Worm (Caenorhabditis elegans): ENCODE data around the gene T22F7.1.

DNA sequence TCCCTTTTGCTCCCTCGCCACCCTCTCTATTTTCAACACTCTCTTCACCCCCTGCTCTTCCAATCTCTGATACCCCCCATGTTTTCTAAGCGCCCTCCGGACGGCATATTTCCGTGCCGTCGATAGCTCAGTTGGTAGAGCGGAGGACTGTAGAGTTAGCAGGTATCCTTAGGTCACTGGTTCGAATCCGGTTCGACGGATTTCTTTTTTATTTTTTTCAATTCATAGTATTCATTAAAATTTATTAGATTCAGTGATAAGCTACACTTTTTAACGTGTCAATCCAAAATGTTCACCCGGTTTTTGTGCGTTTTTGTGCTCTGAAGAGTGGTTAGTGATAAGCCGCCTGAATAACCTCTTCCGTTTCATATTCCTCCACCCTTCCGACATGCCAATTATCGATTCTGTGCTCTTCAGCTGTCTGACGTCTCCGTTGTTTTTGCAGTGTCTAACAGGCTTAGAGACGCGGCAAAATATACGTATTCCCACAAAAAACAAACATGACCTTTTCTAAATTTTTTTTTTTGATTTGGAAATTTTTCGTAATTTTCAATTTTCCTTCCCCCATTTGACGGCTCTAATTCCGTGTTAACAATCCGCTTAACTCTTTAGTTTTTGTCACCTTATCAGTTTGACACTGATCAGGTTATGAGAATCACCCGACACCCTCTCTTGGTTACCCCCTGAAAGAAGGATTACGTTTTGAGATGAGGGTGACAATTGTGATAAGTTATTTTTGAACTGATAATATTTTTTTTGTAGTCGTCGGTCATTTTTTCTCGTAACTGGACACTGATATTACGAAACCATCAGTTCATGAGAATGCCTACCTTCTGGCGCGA, 6.4 kb upstream of the T22F7.1 start:
- TF ChIP-seq elt-1 (tag; optimal IDR thresholded peaks at IDR 0.05): no peak
- TF ChIP-seq jun-1 (tag; optimal IDR thresholded peaks at IDR 0.05): peak; percentile 40
